Worm (Caenorhabditis elegans): ENCODE measurements around the gene F11D11.4.

DNA sequence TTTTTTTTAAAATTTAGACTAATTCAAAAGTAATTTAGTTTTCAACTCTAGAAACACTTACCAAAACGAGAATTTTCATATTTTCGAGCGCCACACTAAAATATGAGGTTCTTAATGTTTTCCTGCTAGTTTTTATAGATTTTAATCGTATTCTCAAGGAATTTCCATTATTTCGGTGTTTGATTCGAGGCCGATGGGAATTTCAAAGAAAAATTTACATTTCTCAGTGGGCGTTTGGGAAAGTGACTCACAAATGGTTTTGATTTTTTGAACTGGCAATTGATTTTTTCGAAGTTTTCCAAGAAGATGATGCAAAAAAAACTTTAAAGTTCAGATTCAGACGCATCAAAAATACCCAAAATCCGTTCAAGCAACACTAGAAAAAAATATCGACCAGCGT is 40.9 kb downstream of the F11D11.4 start, which contains the start of gene C54E10.11:
- TF ChIP-seq ceh-32 (tag; optimal IDR thresholded peaks at IDR 0.05; ENCODE audit: poor library complexity) (no peak), lim-7 (GFP tag; IDR thresholded peaks at IDR 0.05) (no peak), nhr-6 (tag; optimal IDR thresholded peaks at IDR 0.05) (no peak), skn-1 (tag; optimal IDR thresholded peaks at IDR 0.05) (no peak), pha-4 (GFP tag; IDR thresholded peaks at IDR 0.05) (no peak), pha-4 (tag; optimal IDR thresholded peaks at IDR 0.05) (no peak)

Data from whole organism, L4 larva.